Worm (Caenorhabditis elegans) whole organism, L4 larva: Measurements from ENCODE around the gene xtr-1.

Source experiments
- ZK546.5 ChIP-seq, 2 experiments: sonication (generic microtip); optimal IDR thresholded peaks; 2 replicates each; lab custom pipeline; 2017; ENCODE audit warnings: missing biosample characterization in 2 of 2, missing genetic modification characterization in 2 of 2
- ama-1 ChIP-seq: fragments of 150-350 bp; optimal IDR thresholded peaks from 2 replicates; lab custom pipeline; 2014; ENCODE audit warnings: inconsistent platforms, mixed read lengths
- ces-1 ChIP-seq: fragments of 150-350 bp; sonication (generic microtip); optimal IDR thresholded peaks from 4 replicates; lab custom pipeline; 2014; ENCODE audit warnings: missing biosample characterization, missing genetic modification reagents, missing genetic modification characterization
- fos-1 ChIP-seq: fragments of 150-350 bp; optimal IDR thresholded peaks from 2 replicates; lab custom pipeline; 2014; ENCODE audit warnings: missing biosample characterization, missing genetic modification characterization
- jun-1 ChIP-seq: fragments of 150-350 bp; optimal IDR thresholded peaks from 2 replicates; lab custom pipeline; 2014; ENCODE audit warnings: missing biosample characterization, missing genetic modification reagents, missing genetic modification characterization
- lin-39 ChIP-seq: fragments of 150-350 bp; optimal IDR thresholded peaks from 2 replicates; lab custom pipeline; 2014; ENCODE audit warnings: missing biosample characterization, missing genetic modification reagents, missing genetic modification characterization
- nhr-237 ChIP-seq: sonication (generic microtip); optimal IDR thresholded peaks from 2 replicates; lab custom pipeline; 2017; ENCODE audit warnings: missing biosample characterization, missing genetic modification characterization
- skn-1 ChIP-seq: fragments of 150-350 bp; optimal IDR thresholded peaks from 2 replicates; lab custom pipeline; 2014; ENCODE audit warnings: missing biosample characterization, missing genetic modification characterization

ce11 chrX:11821159-11821720, 31.4 kb upstream of the xtr-1 start:
- TF ChIP-seq ces-1 (GFP tag; lab: Kevin White, UChicago): no peak
- TF ChIP-seq ama-1 (lab: Kevin White, UChicago): no peak
- TF ChIP-seq fos-1 (tag; lab: Kevin White, UChicago): no peak
- no peak for TF ChIP-seq jun-1 (tag; lab: Kevin White, UChicago)
- TF ChIP-seq ZK546.5 (tag; optimal IDR thresholded peaks at IDR 0.05; lab: Kevin White, UChicago): no peak
- TF ChIP-seq lin-39: no peak
- TF ChIP-seq nhr-237 (tag; lab: Kevin White, UChicago): no peak
- no peak for TF ChIP-seq skn-1
